Worm (Caenorhabditis elegans) whole organism, L1 larva: ENCODE results near the gene pyp-1.

Experiments used
- mep-1 ChIP-seq: fragments of 150-350 bp; optimal IDR thresholded peaks from 2 replicates; lab custom pipeline; 2014; ENCODE audit warnings: missing biosample characterization, missing genetic modification characterization
- nhr-12 ChIP-seq: sonication (generic microtip); optimal IDR thresholded peaks from 2 replicates; lab custom pipeline; 2017; ENCODE audit warnings: missing biosample characterization, missing genetic modification characterization
- sox-4 ChIP-seq: sonication (generic microtip); optimal IDR thresholded peaks from 2 replicates; lab custom pipeline; 2016; ENCODE audit warnings: missing genetic modification characterization, missing compliant biosample characterization
- ztf-4 ChIP-seq: fragments of 150-350 bp; optimal IDR thresholded peaks from 2 replicates; lab custom pipeline; 2014; ENCODE audit warnings: missing biosample characterization, missing genetic modification characterization

- TF ChIP-seq mep-1, result no peak
- TF ChIP-seq nhr-12 (tag; lab: Kevin White, UChicago), result no peak
- no peak for TF ChIP-seq sox-4 (tag; lab: Kevin White, UChicago)
- no peak for TF ChIP-seq ztf-4 (tag; lab: Kevin White, UChicago)
Measured at ce11 chrIV:9963945-9964344, 34.8 kb downstream of the pyp-1 start, which contains the start of gene T13H10.2.
